Worm (Caenorhabditis elegans): ENCODE results near the gene wsp-1.
A peak's percentile ranks its signal among the peaks of the same experiment; 100 is the strongest.

The wsp-1 gene

DNA sequence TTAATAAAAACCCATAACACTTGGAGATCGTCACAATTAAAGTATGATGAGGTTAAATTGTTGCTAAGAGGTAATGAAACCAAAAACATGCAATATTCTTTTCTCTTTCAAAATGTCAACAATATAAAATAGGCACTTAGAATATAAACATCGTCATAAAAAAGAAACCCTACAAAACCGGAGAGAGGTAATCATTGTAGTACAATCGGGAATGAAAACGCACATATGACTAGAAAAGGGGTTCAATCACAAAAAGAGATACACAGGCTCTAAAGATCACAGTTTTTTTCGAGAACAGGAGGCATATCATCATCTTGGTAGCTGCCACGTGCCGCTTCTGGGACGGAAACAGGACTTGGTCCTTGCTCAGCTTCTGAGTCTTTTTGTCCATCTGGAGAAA, 27.7 kb upstream of the wsp-1 start (continued):
- TF ChIP-seq K11D2.4 (GFP tag; IDR thresholded peaks at IDR 0.05) (no peak), ekl-4 (GFP tag; IDR thresholded peaks at IDR 0.05) (no peak), F49E8.2 (tag; optimal IDR thresholded peaks at IDR 0.05; ENCODE audit: insufficient read depth) (no peak), dpff-1 (tag; optimal IDR thresholded peaks at IDR 0.05) (no peak)

DNA sequence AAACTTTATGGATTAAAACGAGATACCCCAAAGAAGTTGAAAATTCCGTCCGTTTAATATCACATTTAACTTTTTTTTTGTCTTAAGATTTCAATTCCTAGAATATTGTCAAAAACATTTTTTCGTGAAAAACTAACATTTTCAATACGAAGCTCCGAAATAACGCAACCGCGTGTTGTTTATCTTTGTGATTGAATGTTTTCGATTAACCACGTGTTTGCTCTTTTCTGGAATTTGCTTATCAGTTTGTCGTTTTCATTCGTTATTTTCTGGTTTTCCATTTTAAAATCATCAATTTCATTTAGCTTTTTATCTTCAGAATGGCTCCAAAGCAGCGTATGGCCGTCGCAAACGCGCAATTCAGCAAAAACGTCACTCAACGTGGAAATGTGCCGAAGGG, 26.6 kb upstream of the wsp-1 start, which contains the start of gene serp-1.2:
Gene serp-1.2 (plus strand): TSS at position 318 of the 400 bp plus-strand sequence.
- TF ChIP-seq hlh-26 (GFP tag; conservative IDR thresholded peaks at IDR 0.05) (no peak), ama-1 (optimal IDR thresholded peaks at IDR 0.05) (no peak), ama-1 (GFP tag; optimal IDR thresholded peaks at IDR 0.05) (no peak), snpc-4 (GFP tag; optimal IDR thresholded peaks at IDR 0.05) (no peak), snpc-4 (tag; optimal IDR thresholded peaks at IDR 0.05) (peak in 1 of 4 experiments; percentile 9), let-607 (tag; optimal IDR thresholded peaks at IDR 0.05) (peak in 1 of 2 experiments; percentile 51), madf-10 (tag; optimal IDR thresholded peaks at IDR 0.05) (no peak), C17E4.6 (GFP tag; IDR thresholded peaks at IDR 0.05) (no peak), nhr-80 (tag; optimal IDR thresholded peaks at IDR 0.05) (peak; percentile 66), dpl-1 (GFP tag; optimal IDR thresholded peaks at IDR 0.05) (no peak), attf-3 (GFP tag; conservative IDR thresholded peaks at IDR 0.05) (peak; percentile 85)

DNA sequence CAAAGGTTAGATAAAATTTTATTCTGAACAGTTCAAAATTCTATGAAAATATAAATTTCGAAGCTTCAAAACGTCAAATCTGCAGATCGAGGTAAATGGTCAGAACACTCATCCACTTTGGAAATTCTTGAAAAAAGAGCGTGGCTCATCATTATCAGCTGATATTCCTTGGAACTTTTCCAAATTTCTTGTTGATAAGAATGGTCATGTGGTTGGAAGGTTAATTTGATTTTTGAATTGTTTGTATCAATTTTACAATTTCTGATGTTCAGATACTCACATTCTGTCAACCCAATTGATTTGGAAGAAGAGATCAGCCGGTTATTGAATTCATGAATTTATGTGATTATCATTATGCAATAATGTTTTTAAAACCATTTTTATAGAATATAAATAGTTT, 24.3 kb upstream of the wsp-1 start:
- TF ChIP-seq lin-40 (tag; optimal IDR thresholded peaks at IDR 0.05) (no peak), fkh-3 (tag; optimal IDR thresholded peaks at IDR 0.05) (no peak), cebp-1 (GFP tag; IDR thresholded peaks at IDR 0.05) (no peak), cebp-1 (tag; optimal IDR thresholded peaks at IDR 0.05) (no peak), F39B2.1 (GFP tag; IDR thresholded peaks at IDR 0.05) (no peak), nhr-80 (tag; optimal IDR thresholded peaks at IDR 0.05) (peak; percentile 14), F23B12.7 (tag; optimal IDR thresholded peaks at IDR 0.05; ENCODE audit: insufficient read depth) (no peak), bed-1 (GFP tag; IDR thresholded peaks at IDR 0.05) (no peak), tbx-9 (tag; optimal IDR thresholded peaks at IDR 0.05; ENCODE audit: borderline replicate concordance) (no peak)

DNA sequence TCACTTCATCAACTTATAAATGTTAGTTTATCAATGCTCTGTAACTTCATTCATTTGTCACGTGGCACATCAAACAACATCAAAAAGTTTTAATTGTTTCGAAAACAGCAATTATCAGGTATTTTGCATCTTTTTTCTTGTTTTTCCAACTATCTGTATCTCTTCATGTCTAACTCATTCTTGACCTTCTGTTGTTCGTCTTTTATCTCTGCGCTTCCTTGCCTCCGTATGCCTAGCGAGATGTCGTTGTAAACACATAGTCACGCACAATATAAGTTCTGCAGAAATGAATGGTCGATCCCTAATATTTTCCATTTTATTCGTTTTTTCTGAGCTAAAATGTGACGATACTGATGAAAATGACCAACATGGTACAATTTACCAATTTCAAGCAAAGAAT, 23.2 kb upstream of the wsp-1 start, which contains the start of gene gpx-6:
Gene gpx-6 (plus strand): TSS at position 257 of the 400 bp plus-strand sequence.
- TF ChIP-seq Y79H2A.3 (GFP tag; conservative IDR thresholded peaks at IDR 0.05) (no peak), let-526 (GFP tag; IDR thresholded peaks at IDR 0.05) (no peak), madf-8 (GFP tag; conservative IDR thresholded peaks at IDR 0.05) (no peak), dox-1 (GFP tag; IDR thresholded peaks at IDR 0.05) (no peak), somi-1 (GFP tag; optimal IDR thresholded peaks at IDR 0.05) (no peak), ztf-6 (GFP tag; IDR thresholded peaks at IDR 0.05) (no peak), bed-2 (GFP tag; IDR thresholded peaks at IDR 0.05) (no peak), C17E4.6 (GFP tag; IDR thresholded peaks at IDR 0.05) (no peak), T07F8.4 (tag; optimal IDR thresholded peaks at IDR 0.05) (no peak), Y67H2A.10 (GFP tag; conservative IDR thresholded peaks at IDR 0.05) (no peak), madf-6 (GFP tag; IDR thresholded peaks at IDR 0.05) (no peak)

DNA sequence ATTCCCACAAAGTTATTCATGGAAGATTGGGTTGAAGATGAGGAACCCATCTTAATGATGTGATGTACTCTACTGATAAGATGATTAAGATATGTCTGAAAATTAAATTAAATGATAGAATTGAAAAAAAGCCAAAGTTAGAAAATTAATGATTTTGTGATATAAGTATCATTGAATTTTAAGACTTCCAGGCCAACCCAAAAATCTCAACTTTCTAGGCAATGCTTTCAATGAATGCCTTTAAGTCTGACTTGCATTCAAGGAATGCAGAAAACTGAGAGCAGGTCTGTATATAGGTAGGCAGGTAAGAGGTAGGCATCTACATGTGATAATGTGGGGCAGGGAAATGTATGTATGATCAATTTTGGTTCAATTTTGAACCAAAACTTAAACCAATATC, 21.2 kb upstream of the wsp-1 start, which contains the start of gene ocr-2:
Gene ocr-2 (minus strand): TSS at position 101 of the 400 bp plus-strand sequence.
- no peak for TF ChIP-seq F37B4.10 (GFP tag; IDR thresholded peaks at IDR 0.05)
- no peak for TF ChIP-seq egrh-3 (GFP tag; IDR thresholded peaks at IDR 0.05)
- TF ChIP-seq tbx-9 (tag; optimal IDR thresholded peaks at IDR 0.05; ENCODE audit: borderline replicate concordance): no peak
- no peak for TF ChIP-seq F22D6.2 (tag; optimal IDR thresholded peaks at IDR 0.05)
- TF ChIP-seq F49E8.2 (tag; optimal IDR thresholded peaks at IDR 0.05; ENCODE audit: insufficient read depth): no peak
- no peak for TF ChIP-seq nhr-90 (tag; optimal IDR thresholded peaks at IDR 0.05)
- TF ChIP-seq pbrm-1 (GFP tag; IDR thresholded peaks at IDR 0.05): no peak
- no peak for TF ChIP-seq nfya-2 (GFP tag; IDR thresholded peaks at IDR 0.05)
- TF ChIP-seq unc-62 (GFP tag; optimal IDR thresholded peaks at IDR 0.05): no peak
- TF ChIP-seq rec-8 (tag; optimal IDR thresholded peaks at IDR 0.05): no peak
- no peak for TF ChIP-seq snpc-4 (GFP tag; optimal IDR thresholded peaks at IDR 0.05)
- TF ChIP-seq snpc-4 (tag; optimal IDR thresholded peaks at IDR 0.05): no peak
- TF ChIP-seq K12H6.12 (tag; optimal IDR thresholded peaks at IDR 0.05): no peak
- no peak for TF ChIP-seq ets-4 (GFP tag; optimal IDR thresholded peaks at IDR 0.05)
- TF ChIP-seq ceh-91 (GFP tag; IDR thresholded peaks at IDR 0.05): no peak
